Fruit fly (Drosophila melanogaster): ENCODE measurements around the gene Or98b.
A peak's percentile ranks its signal among the peaks of the same experiment; 100 is the strongest.

Gene Or98b

dm6 chr3R:28327132-28327531 is 24.9 kb upstream of the Or98b start (continued):
- no peak for TF ChIP-seq CG1792 (GFP tag; optimal IDR thresholded peaks at IDR 0.05)
- no peak for TF ChIP-seq Neu2 (GFP tag; optimal IDR thresholded peaks at IDR 0.05; ENCODE audit: borderline replicate concordance)
- TF ChIP-seq Aef1 (GFP tag; IDR thresholded peaks at IDR 0.05): no peak
- TF ChIP-seq twi (tag; optimal IDR thresholded peaks at IDR 0.05): no peak
- peak; percentile 18 for TF ChIP-seq CG17385 (GFP tag; optimal IDR thresholded peaks at IDR 0.05)
- TF ChIP-seq HmgZ (tag; optimal IDR thresholded peaks at IDR 0.05): no peak
- TF ChIP-seq fd96Cb (tag; optimal IDR thresholded peaks at IDR 0.05): peak; percentile 0
- no peak for TF ChIP-seq BtbVII (GFP tag; optimal IDR thresholded peaks at IDR 0.05)
- TF ChIP-seq NC2β (GFP tag; optimal IDR thresholded peaks at IDR 0.05): no peak
- no peak for TF ChIP-seq tna (GFP tag; IDR thresholded peaks at IDR 0.05; ENCODE audit: partially characterized antibody)
- TF ChIP-seq Optix (GFP tag; IDR thresholded peaks at IDR 0.05): no peak
- TF ChIP-seq gcm2 (GFP tag; optimal IDR thresholded peaks at IDR 0.05): no peak
- no peak for TF ChIP-seq fd64A (GFP tag; optimal IDR thresholded peaks at IDR 0.05)
- peak; percentile 1 for TF ChIP-seq CG15011 (GFP tag; optimal IDR thresholded peaks at IDR 0.05)
- TF ChIP-seq CkIIα-i1 (GFP tag; IDR thresholded peaks at IDR 0.05): no peak
- TF ChIP-seq CG7372 (GFP tag; IDR thresholded peaks at IDR 0.05): no peak
- no peak for TF ChIP-seq Scr (GFP tag; IDR thresholded peaks at IDR 0.05; ENCODE audit: partially characterized antibody)
- TF ChIP-seq CG14965 (GFP tag; optimal IDR thresholded peaks at IDR 0.05; ENCODE audit: borderline replicate concordance): no peak
- TF ChIP-seq sob (GFP tag; IDR thresholded peaks at IDR 0.05): no peak
- no peak for TF ChIP-seq fu2 (GFP tag; optimal IDR thresholded peaks at IDR 0.05)
- peak; percentile 14 for TF ChIP-seq unpg (GFP tag; optimal IDR thresholded peaks at IDR 0.05)
- TF ChIP-seq btn (GFP tag; optimal IDR thresholded peaks at IDR 0.05): no peak
- no peak for TF ChIP-seq kni (GFP tag; optimal IDR thresholded peaks at IDR 0.05)
- TF ChIP-seq lilli (GFP tag; optimal IDR thresholded peaks at IDR 0.05): peak; percentile 18
- TF ChIP-seq bcd (GFP tag; optimal IDR thresholded peaks at IDR 0.05): no peak
- TF ChIP-seq HLHmδ (GFP tag; optimal IDR thresholded peaks at IDR 0.05): no peak
- no peak for TF ChIP-seq Bgb (GFP tag; IDR thresholded peaks at IDR 0.05; ENCODE audit: partially characterized antibody)
- peak; percentile 30 for TF ChIP-seq CG9727 (GFP tag; optimal IDR thresholded peaks at IDR 0.05)
- no peak for TF ChIP-seq CG17328 (GFP tag; IDR thresholded peaks at IDR 0.05)
- no peak for TF ChIP-seq Hey (tag; optimal IDR thresholded peaks at IDR 0.05)
- TF ChIP-seq ato (GFP tag; IDR thresholded peaks at IDR 0.05; ENCODE audit: partially characterized antibody): no peak
- TF ChIP-seq CG2889 (GFP tag; IDR thresholded peaks at IDR 0.05): no peak
- no peak for TF ChIP-seq Drgx (GFP tag; IDR thresholded peaks at IDR 0.05)
- TF ChIP-seq CG31365 (tag; optimal IDR thresholded peaks at IDR 0.05): no peak
- TF ChIP-seq ap (GFP tag; IDR thresholded peaks at IDR 0.05): no peak
- TF ChIP-seq wdn (GFP tag; IDR thresholded peaks at IDR 0.05): no peak
- TF ChIP-seq cas (GFP tag; IDR thresholded peaks at IDR 0.05): no peak
- TF ChIP-seq CG12155 (GFP tag; optimal IDR thresholded peaks at IDR 0.05): no peak
- TF ChIP-seq CG6272 (GFP tag; IDR thresholded peaks at IDR 0.05): no peak
- TF ChIP-seq so (GFP tag; IDR thresholded peaks at IDR 0.05): no peak
- no peak for TF ChIP-seq CG12659 (GFP tag; optimal IDR thresholded peaks at IDR 0.05)
- no peak for TF ChIP-seq CG12236 (GFP tag; optimal IDR thresholded peaks at IDR 0.05)
- TF ChIP-seq Med (GFP tag): peak; percentile 12
- TF ChIP-seq CG11456 (GFP tag; IDR thresholded peaks at IDR 0.05): no peak
- TF ChIP-seq sima (GFP tag; optimal IDR thresholded peaks at IDR 0.05): no peak
- no peak for TF ChIP-seq Awh (GFP tag; IDR thresholded peaks at IDR 0.05)
- no peak for TF ChIP-seq tgo (GFP tag; IDR thresholded peaks at IDR 0.05)
- no peak for TF ChIP-seq CG15601 (tag; optimal IDR thresholded peaks at IDR 0.05)
- no peak for TF ChIP-seq CG16779 (GFP tag; IDR thresholded peaks at IDR 0.05)
- no peak for TF ChIP-seq CG1233 (GFP tag; optimal IDR thresholded peaks at IDR 0.05)
- no peak for TF ChIP-seq amos (GFP tag; IDR thresholded peaks at IDR 0.05; ENCODE audit: partially characterized antibody)
- no peak for TF ChIP-seq croc (GFP tag; conservative IDR thresholded peaks at IDR 0.05)
